Worm (Caenorhabditis elegans): ENCODE results near the gene lin-14.
A peak's percentile ranks its signal among the peaks of the same experiment; 100 is the strongest.

DNA sequence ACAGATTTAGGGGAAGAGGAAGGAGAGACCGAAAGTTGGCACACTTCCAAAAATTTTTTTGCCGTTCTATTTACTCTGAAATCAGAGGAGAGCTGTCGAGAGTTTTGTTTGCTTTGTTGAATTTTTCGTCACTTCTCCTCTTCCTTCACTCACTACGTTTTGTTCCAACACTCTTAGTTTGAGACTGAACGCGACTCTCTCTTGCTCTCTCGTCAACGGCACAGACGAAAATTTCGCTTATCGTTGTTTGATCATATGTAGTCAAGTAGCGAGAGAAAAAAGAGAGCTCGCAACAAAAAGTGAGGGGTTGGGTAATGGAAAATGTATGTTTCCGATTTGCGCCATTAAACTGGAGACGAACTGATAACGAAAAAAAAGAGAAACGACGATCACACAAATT lies 17.3 kb downstream of the lin-14 start:
- TF ChIP-seq nhr-76 (tag; optimal IDR thresholded peaks at IDR 0.05) (no peak), ama-1 (optimal IDR thresholded peaks at IDR 0.05) (peak; percentile 7), nhr-237 (tag; optimal IDR thresholded peaks at IDR 0.05) (no peak), mdl-1 (tag; optimal IDR thresholded peaks at IDR 0.05) (no peak), pha-4 (tag; optimal IDR thresholded peaks at IDR 0.05) (peak; percentile 97), unc-62 (GFP tag; optimal IDR thresholded peaks at IDR 0.05) (no peak)

Measured in whole organism, L3 larva.